Worm (Caenorhabditis elegans) whole organism, L2 larva: ENCODE measurements around the gene nas-8.
A peak's percentile ranks its signal among the peaks of the same experiment; 100 is the strongest.

Source experiments
- C34F6.9 ChIP-seq: fragments of 150-350 bp; optimal IDR thresholded peaks from 2 replicates; lab custom pipeline; 2014; ENCODE audit warnings: missing biosample characterization, missing genetic modification characterization
- F13H6.1 ChIP-seq: sonication (generic microtip); optimal IDR thresholded peaks from 2 replicates; lab custom pipeline; 2016; ENCODE audit warnings: missing genetic modification characterization, missing compliant biosample characterization
- R02D3.7 ChIP-seq: fragments of 150-350 bp; optimal IDR thresholded peaks from 2 replicates; lab custom pipeline; 2014; ENCODE audit warnings: missing biosample characterization, missing genetic modification characterization
- Y55F3AM.14 ChIP-seq: fragments of 200-800 bp; sonication (Bioruptor generic); optimal IDR thresholded peaks from 2 replicates; lab custom pipeline; 2018; ENCODE audit warnings: mild to moderate bottlenecking, missing genetic modification characterization, missing compliant biosample characterization
- ZK546.5 ChIP-seq: sonication (generic microtip); optimal IDR thresholded peaks from 2 replicates; lab custom pipeline; 2017; ENCODE audit warnings: missing biosample characterization, missing genetic modification characterization
- aly-2 ChIP-seq: fragments of 150-350 bp; optimal IDR thresholded peaks from 2 replicates; lab custom pipeline; 2014; ENCODE audit warnings: missing biosample characterization, missing genetic modification characterization
- ama-1 ChIP-seq: fragments of 150-350 bp; optimal IDR thresholded peaks from 2 replicates; lab custom pipeline; 2018; ENCODE audit warnings: inconsistent platforms
- blmp-1 ChIP-seq: sonication (generic microtip); optimal IDR thresholded peaks from 2 replicates; lab custom pipeline; 2017; ENCODE audit warnings: missing genetic modification characterization, mild to moderate bottlenecking, missing compliant biosample characterization, antibody characterized with exemption, moderate library complexity; ENCODE audit not compliant: insufficient read depth
- ceh-82 ChIP-seq: fragments of 150-350 bp; optimal IDR thresholded peaks from 2 replicates; lab custom pipeline; 2014; ENCODE audit warnings: missing biosample characterization, missing genetic modification characterization
- dmd-4 ChIP-seq: sonication (generic microtip); optimal IDR thresholded peaks from 2 replicates; lab custom pipeline; 2017; ENCODE audit warnings: missing biosample characterization, missing genetic modification characterization
- elt-1 ChIP-seq: fragments of 150-350 bp; optimal IDR thresholded peaks from 2 replicates; lab custom pipeline; 2014; ENCODE audit warnings: missing biosample characterization, missing genetic modification characterization
- elt-3 ChIP-seq: sonication (generic microtip); optimal IDR thresholded peaks from 2 replicates; lab custom pipeline; 2017; ENCODE audit warnings: missing biosample characterization, missing genetic modification characterization
- gmeb-1 ChIP-seq: fragments of 150-350 bp; optimal IDR thresholded peaks from 2 replicates; lab custom pipeline; 2014; ENCODE audit warnings: missing biosample characterization, missing genetic modification characterization
- lin-39 ChIP-seq: fragments of 150-350 bp; optimal IDR thresholded peaks from 2 replicates; lab custom pipeline; 2014; ENCODE audit warnings: missing biosample characterization, missing genetic modification reagents, missing genetic modification characterization
- lsy-2 ChIP-seq, 2 experiments: fragments of 150-350 bp in 1 of 2; sonication (generic microtip) in 1 of 2; optimal IDR thresholded peaks; 2 replicates each; lab custom pipeline; 2014 to 2017; ENCODE audit warnings: missing biosample characterization in 2 of 2, missing genetic modification characterization in 2 of 2
- mbf-1 ChIP-seq: sonication (generic microtip); optimal IDR thresholded peaks from 2 replicates; lab custom pipeline; 2017; ENCODE audit warnings: missing biosample characterization, missing genetic modification characterization
- mdl-1 ChIP-seq, 2 experiments: fragments of 150-350 bp in 1 of 2; sonication (generic microtip) in 1 of 2; optimal IDR thresholded peaks; 2 replicates each; lab custom pipeline; 2017; ENCODE audit warnings: missing biosample characterization in 2 of 2, missing genetic modification characterization in 2 of 2
- nhr-10 ChIP-seq: sonication (generic microtip); optimal IDR thresholded peaks from 2 replicates; lab custom pipeline; 2017; ENCODE audit warnings: missing biosample characterization, missing genetic modification characterization
- nhr-11 ChIP-seq: fragments of 150-350 bp; optimal IDR thresholded peaks from 2 replicates; lab custom pipeline; 2014; ENCODE audit warnings: missing biosample characterization, missing genetic modification characterization
- nhr-12 ChIP-seq: fragments of 150-350 bp; optimal IDR thresholded peaks from 2 replicates; lab custom pipeline; 2014; ENCODE audit warnings: missing biosample characterization, missing genetic modification characterization
- nhr-129 ChIP-seq: fragments of 150-350 bp; optimal IDR thresholded peaks from 2 replicates; lab custom pipeline; 2014; ENCODE audit warnings: missing biosample characterization, missing genetic modification characterization
- nhr-21 ChIP-seq: fragments of 150-350 bp; optimal IDR thresholded peaks from 2 replicates; lab custom pipeline; 2014; ENCODE audit warnings: missing biosample characterization, missing genetic modification characterization
- nhr-23 ChIP-seq: fragments of 150-350 bp; optimal IDR thresholded peaks from 2 replicates; lab custom pipeline; 2014; ENCODE audit warnings: missing biosample characterization, missing genetic modification reagents, missing genetic modification characterization
- nhr-25 ChIP-seq: fragments of 150-350 bp; sonication (generic microtip); optimal IDR thresholded peaks from 3 replicates; lab custom pipeline; 2014; ENCODE audit warnings: missing biosample characterization, missing genetic modification characterization
- nhr-6 ChIP-seq: fragments of 150-350 bp; optimal IDR thresholded peaks from 2 replicates; lab custom pipeline; 2014; ENCODE audit warnings: missing biosample characterization, missing genetic modification characterization
- sma-3 ChIP-seq: sonication (generic microtip); optimal IDR thresholded peaks from 2 replicates; lab custom pipeline; 2016; ENCODE audit warnings: missing genetic modification reagents, missing genetic modification characterization, missing compliant biosample characterization
- sma-9 ChIP-seq, 2 experiments: fragments of 150-350 bp in 1 of 2; sonication (generic microtip) in 1 of 2; optimal IDR thresholded peaks; 2 replicates each; lab custom pipeline; 2014 to 2016; ENCODE audit warnings: missing genetic modification characterization in 2 of 2, mild to moderate bottlenecking in 1 of 2, missing biosample characterization in 1 of 2, missing compliant biosample characterization in 1 of 2, missing genetic modification reagents in 1 of 2, moderate library complexity in 1 of 2
- snpc-4 ChIP-seq: fragments of 150-350 bp; optimal IDR thresholded peaks from 2 replicates; lab custom pipeline; 2014; ENCODE audit warnings: missing biosample characterization, missing genetic modification characterization
- unc-39 ChIP-seq: fragments of 150-350 bp; optimal IDR thresholded peaks from 2 replicates; lab custom pipeline; 2014; ENCODE audit warnings: missing biosample characterization, missing genetic modification characterization
- unc-55 ChIP-seq: fragments of 150-350 bp; sonication (generic microtip); optimal IDR thresholded peaks from 3 replicates; lab custom pipeline; 2014; ENCODE audit warnings: missing biosample characterization, missing genetic modification reagents, missing genetic modification characterization
- ztf-4 ChIP-seq: fragments of 150-350 bp; optimal IDR thresholded peaks from 2 replicates; lab custom pipeline; 2014; ENCODE audit warnings: missing biosample characterization, missing genetic modification characterization

The nas-8 gene

ce11 chrIV:7156356-7156755, 41.7 kb downstream of the nas-8 start, which contains the start of gene maph-9:
TSS of gene maph-9 (plus strand) at chrIV:7156628.
- TF ChIP-seq C34F6.9 (tag; lab: Kevin White, UChicago), result peak; percentile 33
- no peak for TF ChIP-seq nhr-6 (tag; lab: Kevin White, UChicago)
- TF ChIP-seq snpc-4 (tag; lab: Kevin White, UChicago), result no peak

DNA sequence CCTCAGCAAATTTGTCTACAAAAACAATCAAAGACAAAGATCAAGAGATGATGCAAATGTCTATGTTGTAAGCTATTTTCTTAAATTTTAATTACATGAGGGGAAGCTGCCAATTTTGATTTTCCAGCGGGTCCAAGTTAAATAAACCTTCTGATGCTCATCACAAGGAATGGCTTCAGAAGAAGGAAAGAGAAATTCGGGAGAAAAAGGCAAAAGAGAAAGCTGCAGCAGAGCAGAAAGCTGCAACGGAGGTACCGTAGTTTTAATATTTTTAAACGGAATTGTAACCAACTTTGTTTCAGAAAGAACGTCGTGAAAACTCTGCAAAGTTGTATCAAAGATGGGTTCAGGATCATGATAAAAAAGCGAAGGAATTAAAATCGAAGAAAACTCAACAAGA, 43.5 kb downstream of the nas-8 start:
- TF ChIP-seq nhr-21, result no peak
- no peak for TF ChIP-seq nhr-6 (tag; lab: Kevin White, UChicago)
- TF ChIP-seq ztf-4 (tag; lab: Kevin White, UChicago), result no peak
- no peak for TF ChIP-seq nhr-23 (tag; lab: Kevin White, UChicago)
- TF ChIP-seq ceh-82 (tag; lab: Kevin White, UChicago), result no peak
- no peak for TF ChIP-seq Y55F3AM.14 (GFP tag; lab: Kevin White, UChicago)
- no peak for TF ChIP-seq gmeb-1
- no peak for TF ChIP-seq nhr-10 (tag; lab: Kevin White, UChicago)
- no peak for TF ChIP-seq elt-1 (tag; lab: Kevin White, UChicago)

DNA sequence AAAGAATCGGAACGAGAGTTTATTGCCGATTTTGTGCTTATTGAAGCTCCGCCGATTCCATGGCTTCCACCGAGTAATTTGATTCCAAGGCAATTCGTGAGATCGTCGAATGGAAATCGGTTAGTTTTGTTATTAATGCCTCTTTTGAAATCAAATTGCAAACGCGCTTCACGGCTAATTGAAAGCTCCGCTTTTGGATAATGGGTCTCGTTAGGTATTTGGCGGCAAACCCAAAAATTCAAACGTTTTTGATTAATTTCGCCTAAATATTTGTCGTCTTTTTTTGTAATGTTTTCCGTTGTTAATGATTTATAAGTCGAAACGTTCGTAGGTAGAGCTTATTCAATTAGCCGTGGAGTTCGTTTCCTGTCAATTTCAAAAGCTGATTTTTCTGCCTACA, 44.9 kb downstream of the nas-8 start:
- TF ChIP-seq gmeb-1 (no peak), R02D3.7 (tag; lab: Kevin White, UChicago) (no peak), unc-39 (tag; lab: Kevin White, UChicago) (no peak)

ce11 chrIV:7165723-7166122, 51.0 kb downstream of the nas-8 start, which contains the start of gene rpc-1:
TSS of gene rpc-1 (minus strand) at chrIV:7165748.
- TF ChIP-seq aly-2 (tag; lab: Kevin White, UChicago), result no peak
- TF ChIP-seq nhr-25 (tag; lab: Kevin White, UChicago), result no peak
- no peak for TF ChIP-seq ama-1
- no peak for TF ChIP-seq sma-3 (GFP tag; lab: Kevin White, UChicago)
- TF ChIP-seq ZK546.5 (tag; lab: Kevin White, UChicago), result no peak
- no peak for TF ChIP-seq nhr-12
- no peak for TF ChIP-seq F13H6.1 (tag; lab: Kevin White, UChicago)
- TF ChIP-seq mbf-1, result no peak
- TF ChIP-seq lin-39 (tag; lab: Kevin White, UChicago), result no peak
- no peak for TF ChIP-seq nhr-10 (tag; lab: Kevin White, UChicago)
- no peak for TF ChIP-seq unc-55
- TF ChIP-seq nhr-129, result peak; percentile 85
- no peak for TF ChIP-seq sma-9 (GFP tag; optimal IDR thresholded peaks at IDR 0.05; lab: Kevin White, UChicago)
- TF ChIP-seq sma-9 (tag; optimal IDR thresholded peaks at IDR 0.05; lab: Kevin White, UChicago), result no peak
- no peak for TF ChIP-seq blmp-1 (tag; lab: Kevin White, UChicago)
- TF ChIP-seq nhr-11, result no peak
- TF ChIP-seq gmeb-1, result peak; percentile 83
- TF ChIP-seq snpc-4 (tag; lab: Kevin White, UChicago), result no peak
- no peak for TF ChIP-seq nhr-23 (tag; lab: Kevin White, UChicago)
- no peak for TF ChIP-seq nhr-6 (tag; lab: Kevin White, UChicago)
- TF ChIP-seq lsy-2 (tag; optimal IDR thresholded peaks at IDR 0.05; lab: Kevin White, UChicago), result peak in 1 of 2 experiments; percentile 56
- TF ChIP-seq C34F6.9 (tag; lab: Kevin White, UChicago), result peak; percentile 63
- TF ChIP-seq elt-3 (tag; lab: Kevin White, UChicago), result no peak
- TF ChIP-seq dmd-4 (tag; lab: Kevin White, UChicago), result no peak
- TF ChIP-seq Y55F3AM.14 (GFP tag; lab: Kevin White, UChicago), result no peak
- no peak for TF ChIP-seq ztf-4 (tag; lab: Kevin White, UChicago)

- TF ChIP-seq blmp-1 (tag; lab: Kevin White, UChicago), result no peak
- peak; percentile 26 for TF ChIP-seq nhr-129
- no peak for TF ChIP-seq nhr-25 (tag; lab: Kevin White, UChicago)
- peak; percentile 36 for TF ChIP-seq sma-9 (GFP tag; optimal IDR thresholded peaks at IDR 0.05; lab: Kevin White, UChicago)
- no peak for TF ChIP-seq sma-9 (tag; optimal IDR thresholded peaks at IDR 0.05; lab: Kevin White, UChicago)
- TF ChIP-seq unc-55, result peak; percentile 55
- peak in 1 of 2 experiments; percentile 37 for TF ChIP-seq mdl-1 (tag; optimal IDR thresholded peaks at IDR 0.05; lab: Kevin White, UChicago)
- peak; percentile 62 for TF ChIP-seq C34F6.9 (tag; lab: Kevin White, UChicago)
- peak in 1 of 2 experiments; percentile 48 for TF ChIP-seq lsy-2 (tag; optimal IDR thresholded peaks at IDR 0.05; lab: Kevin White, UChicago)
Observed at ce11 chrIV:7166553-7166952, 51.9 kb downstream of the nas-8 start, which contains the start of gene C42D4.18. TSS of gene C42D4.18 (plus strand) at chrIV:7166783.
